Worm (Caenorhabditis elegans) whole organism, young adult: Measurements from ENCODE around the gene srlf-37.

ENCODE experiments used
- B0019.2 ChIP-seq: fragments of 200-800 bp; sonication (Bioruptor generic); conservative IDR thresholded peaks from 2 replicates; pipeline ENCODE4 v1.3.6; 2022; ENCODE audit warnings: missing genetic modification reagents, missing genetic modification characterization, missing compliant biosample characterization
- egl-18 ChIP-seq: fragments of 200-800 bp; sonication (Bioruptor generic); IDR thresholded peaks from 2 replicates; pipeline ENCODE4 v1.3.6; 2022; ENCODE audit warnings: missing genetic modification reagents, missing genetic modification characterization, missing compliant biosample characterization
- him-1 ChIP-seq: sonication (generic microtip); optimal IDR thresholded peaks from 2 replicates; lab custom pipeline; 2016; ENCODE audit warnings: missing genotype, missing genetic modification reagents, missing genetic modification characterization, missing compliant biosample characterization
- hmg-1.2 ChIP-seq: fragments of 200-800 bp; sonication (Bioruptor generic); IDR thresholded peaks from 2 replicates; pipeline ENCODE4 v1.3.6; 2022; ENCODE audit warnings: missing genetic modification reagents, missing genetic modification characterization, missing compliant biosample characterization
- lin-26 ChIP-seq: fragments of 200-800 bp; sonication (Bioruptor generic); IDR thresholded peaks from 2 replicates; pipeline ENCODE4 v1.3.6; 2022; ENCODE audit warnings: missing genetic modification reagents, missing genetic modification characterization, missing compliant biosample characterization
- lin-40 ChIP-seq: sonication (generic microtip); optimal IDR thresholded peaks from 2 replicates; lab custom pipeline; 2016; ENCODE audit warnings: missing genetic modification characterization, mild to moderate bottlenecking, missing compliant biosample characterization, missing genotype, missing genetic modification reagents
- lir-1 ChIP-seq: fragments of 200-800 bp; sonication (Bioruptor generic); conservative IDR thresholded peaks from 2 replicates; pipeline ENCODE4 v1.3.6; 2022; ENCODE audit warnings: missing genetic modification reagents, missing genetic modification characterization, missing compliant biosample characterization
- lsl-1 ChIP-seq: fragments of 200-800 bp; sonication (Bioruptor generic); optimal IDR thresholded peaks from 2 replicates; lab custom pipeline; 2018; ENCODE audit warnings: mild to moderate bottlenecking, missing genetic modification characterization, moderate library complexity, missing compliant biosample characterization
- mcd-1 ChIP-seq: fragments of 200-800 bp; sonication (Bioruptor generic); IDR thresholded peaks from 2 replicates; pipeline ENCODE4 v1.3.6; 2022; ENCODE audit warnings: missing genetic modification reagents, missing genetic modification characterization, missing compliant biosample characterization
- rcor-1 ChIP-seq: fragments of 200-800 bp; sonication (Bioruptor generic); IDR thresholded peaks from 2 replicates; pipeline ENCODE4 v1.3.6; 2022; ENCODE audit warnings: missing genetic modification reagents, missing genetic modification characterization, missing compliant biosample characterization
- snpc-4 ChIP-seq, 5 experiments: fragments of 150-350 bp in 1 of 5; sonication (generic microtip) in 4 of 5; optimal IDR thresholded peaks; 2 replicates each; lab custom pipeline; 2014 to 2018; ENCODE audit warnings: missing genetic modification characterization in 5 of 5, missing biosample characterization in 3 of 5, antibody characterized with exemption in 2 of 5, mild to moderate bottlenecking in 2 of 5, missing compliant biosample characterization in 2 of 5, missing genotype in 2 of 5, moderate library complexity in 2 of 5, missing genetic modification reagents in 1 of 5
- tbp1 ChIP-seq: fragments of 200-800 bp; sonication (Bioruptor generic); optimal IDR thresholded peaks from 2 replicates; lab custom pipeline; 2018; ENCODE audit warnings: mild to moderate bottlenecking, missing genetic modification characterization, missing compliant biosample characterization

DNA sequence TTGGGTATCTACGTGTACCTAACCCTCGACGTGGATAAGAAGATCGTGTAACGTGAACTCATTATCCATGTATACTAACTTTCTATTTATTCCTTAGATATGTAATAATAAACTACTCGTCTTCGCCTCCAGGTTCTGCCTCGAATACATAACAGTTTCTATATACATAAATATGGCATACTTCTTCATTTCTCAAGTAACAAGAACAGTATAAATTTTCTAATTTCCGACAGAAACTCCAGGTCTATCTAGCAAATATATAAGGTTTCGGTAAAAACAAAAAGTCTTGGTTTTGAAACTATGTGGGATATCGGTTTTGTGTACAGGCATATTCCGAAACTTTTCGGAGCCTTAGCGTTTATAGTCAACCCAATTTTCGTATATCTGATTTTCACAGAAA is 34.3 kb upstream of the srlf-37 start, which contains the start of gene srj-37:
- no peak for TF ChIP-seq lsl-1 (GFP tag; lab: Kevin White, UChicago)
- no peak for TF ChIP-seq him-1
- TF ChIP-seq B0019.2 (GFP tag; lab: Robert Waterston, UW), result no peak
- TF ChIP-seq snpc-4 (GFP tag; optimal IDR thresholded peaks at IDR 0.05; lab: Kevin White, UChicago), result no peak
- TF ChIP-seq snpc-4 (tag; optimal IDR thresholded peaks at IDR 0.05; lab: Kevin White, UChicago), result no peak
- TF ChIP-seq egl-18 (GFP tag; lab: Robert Waterston, UW), result no peak
- no peak for TF ChIP-seq lir-1 (GFP tag; lab: Robert Waterston, UW)
- no peak for TF ChIP-seq rcor-1
- no peak for TF ChIP-seq mcd-1 (GFP tag; lab: Robert Waterston, UW)
- TF ChIP-seq lin-26 (GFP tag; lab: Robert Waterston, UW), result no peak
- TF ChIP-seq lin-40 (tag; lab: Kevin White, UChicago), result no peak
- no peak for TF ChIP-seq hmg-1.2
- no peak for TF ChIP-seq tbp1 (GFP tag; lab: Kevin White, UChicago)
